Fruit fly (Drosophila melanogaster) whole organism, wandering third instar larva: ENCODE data around the gene ppk10.
A peak's percentile ranks its signal among the peaks of the same experiment; 100 is the strongest.

Source experiments
- Abd-B ChIP-seq: fragments of >200 bp; optimal IDR thresholded peaks from 2 replicates; lab custom pipeline; 2017; ENCODE audit warnings: missing biosample characterization, missing genetic modification characterization
- CG32264 ChIP-seq: fragments of 200-800 bp; sonication (Bioruptor generic); optimal IDR thresholded peaks from 2 replicates; lab custom pipeline; 2016; ENCODE audit warnings: missing biosample characterization, missing genetic modification characterization
- CG9705 ChIP-seq: fragments of 200-800 bp; sonication (Bioruptor generic); optimal IDR thresholded peaks from 2 replicates; lab custom pipeline; 2018; ENCODE audit warnings: missing biosample characterization, mild to moderate bottlenecking, missing genetic modification characterization
- CrebA ChIP-seq: fragments of 200-800 bp; sonication (Bioruptor generic); optimal IDR thresholded peaks from 2 replicates; lab custom pipeline; 2016; ENCODE audit warnings: missing biosample characterization, mild to moderate bottlenecking, missing genetic modification characterization, borderline replicate concordance
- Dfd ChIP-seq: fragments of >200 bp; optimal IDR thresholded peaks from 2 replicates; lab custom pipeline; 2017; ENCODE audit warnings: missing biosample characterization, missing genetic modification characterization
- Dif ChIP-seq: fragments of 200-275, 200-300 bp; sonication (Bioruptor generic); optimal IDR thresholded peaks from 2 replicates; lab custom pipeline; 2018; ENCODE audit warnings: missing biosample characterization, missing genetic modification characterization; ENCODE audit not compliant: partially characterized antibody
- GATAd ChIP-seq: sonication (Bioruptor generic); optimal IDR thresholded peaks from 2 replicates; lab custom pipeline; 2016; ENCODE audit warnings: missing biosample characterization, missing genetic modification characterization
- HLH106 ChIP-seq: fragments of 200-800 bp; optimal IDR thresholded peaks from 3 replicates; lab custom pipeline; 2019; ENCODE audit warnings: missing biosample characterization, mild to moderate bottlenecking, missing genetic modification characterization, moderate library complexity
- Hnf4 ChIP-seq: fragments of 200-800 bp; sonication (Bioruptor generic); optimal IDR thresholded peaks from 2 replicates; lab custom pipeline; 2016; ENCODE audit warnings: missing biosample characterization, mild to moderate bottlenecking, missing genetic modification characterization
- Hr78 ChIP-seq: fragments of >200 bp; optimal IDR thresholded peaks from 2 replicates; lab custom pipeline; 2017; ENCODE audit warnings: missing biosample characterization, missing genetic modification characterization
- Hr83 ChIP-seq: fragments of 200-300 bp; sonication (Bioruptor generic); optimal IDR thresholded peaks from 2 replicates; lab custom pipeline; 2016; ENCODE audit warnings: missing biosample characterization, mild to moderate bottlenecking, missing genetic modification characterization, moderate library complexity; ENCODE audit not compliant: poor library complexity, severe bottlenecking
- Jra ChIP-seq: sonication (Bioruptor generic); optimal IDR thresholded peaks from 2 replicates; lab custom pipeline; 2016; ENCODE audit warnings: missing biosample characterization, missing genetic modification characterization
- Mio ChIP-seq: sonication (Bioruptor generic); optimal IDR thresholded peaks from 2 replicates; lab custom pipeline; 2016; ENCODE audit warnings: missing biosample characterization, missing genetic modification characterization
- Myc ChIP-seq: fragments of >200 bp; optimal IDR thresholded peaks from 2 replicates; lab custom pipeline; 2017
- N ChIP-seq: fragments of >200 bp; optimal IDR thresholded peaks from 2 replicates; lab custom pipeline; 2018; ENCODE audit warnings: missing biosample characterization, missing external identifiers, missing genetic modification characterization
- OdsH ChIP-seq: fragments of 200-800 bp; sonication (Bioruptor generic); optimal IDR thresholded peaks from 2 replicates; lab custom pipeline; 2016; ENCODE audit warnings: missing biosample characterization, mild to moderate bottlenecking, missing genetic modification characterization
- Rel ChIP-seq, 2 experiments: fragments of 200-800 bp; sonication (Bioruptor generic) in 1 of 2; optimal IDR thresholded peaks; 2 replicates in 1 of 2; 3 replicates in 1 of 2; lab custom pipeline; 2016 to 2019; ENCODE audit warnings: mild to moderate bottlenecking in 2 of 2, missing biosample characterization in 2 of 2, missing genetic modification characterization in 2 of 2, moderate library complexity in 1 of 2
- Sp1 ChIP-seq: fragments of 200-800 bp; sonication (Bioruptor generic); optimal IDR thresholded peaks from 3 replicates; lab custom pipeline; 2019; ENCODE audit warnings: missing biosample characterization, mild to moderate bottlenecking, missing genetic modification characterization, moderate library complexity
- Vsx2 ChIP-seq: fragments of 200-300, 225-300 bp; sonication (Bioruptor generic); optimal IDR thresholded peaks from 2 replicates; lab custom pipeline; 2018; ENCODE audit warnings: missing biosample characterization, missing genetic modification characterization; ENCODE audit not compliant: partially characterized antibody
- br ChIP-seq: fragments of 200-800 bp; sonication (Bioruptor generic); optimal IDR thresholded peaks from 2 replicates; lab custom pipeline; 2016; ENCODE audit warnings: missing biosample characterization, missing genetic modification characterization
- brk ChIP-seq: fragments of 200-800 bp; sonication (Bioruptor generic); optimal IDR thresholded peaks from 2 replicates; lab custom pipeline; 2016; ENCODE audit warnings: missing biosample characterization, mild to moderate bottlenecking, missing genetic modification characterization
- dl ChIP-seq, 2 experiments: fragments of 175-275, 200-275 bp in 1 of 2; fragments of 200-275 bp in 1 of 2; sonication (Bioruptor generic); optimal IDR thresholded peaks; lab custom pipeline; 2018; ENCODE audit warnings: mild to moderate bottlenecking in 2 of 2, missing biosample characterization in 2 of 2, missing genetic modification characterization in 2 of 2, moderate library complexity in 2 of 2; ENCODE audit not compliant: partially characterized antibody in 2 of 2, insufficient read depth in 1 of 2
- dmrt93B ChIP-seq: fragments of 200-800 bp; sonication (Bioruptor generic); optimal IDR thresholded peaks from 2 replicates; lab custom pipeline; 2018; ENCODE audit warnings: missing biosample characterization, mild to moderate bottlenecking, missing genetic modification characterization
- dsf ChIP-seq: sonication (Bioruptor generic); optimal IDR thresholded peaks from 2 replicates; lab custom pipeline; 2016; ENCODE audit warnings: missing biosample characterization, missing genetic modification characterization, borderline replicate concordance
- ey ChIP-seq: fragments of 200-800 bp; sonication (Bioruptor generic); optimal IDR thresholded peaks from 2 replicates; lab custom pipeline; 2016; ENCODE audit warnings: missing biosample characterization, missing genetic modification characterization
- foxo ChIP-seq, 2 experiments: fragments of 200-800 bp; sonication (Bioruptor generic); optimal IDR thresholded peaks; 2 replicates in 1 of 2; 3 replicates in 1 of 2; lab custom pipeline; 2016 to 2017; ENCODE audit warnings: missing biosample characterization in 2 of 2, missing genetic modification characterization in 2 of 2
- fru ChIP-seq: fragments of 200-800 bp; sonication (Bioruptor generic); optimal IDR thresholded peaks from 3 replicates; lab custom pipeline; 2016; ENCODE audit warnings: missing biosample characterization, mild to moderate bottlenecking, missing genetic modification characterization
- jim ChIP-seq: fragments of 175-275, 200-325 bp; sonication (Bioruptor generic); optimal IDR thresholded peaks from 2 replicates; lab custom pipeline; 2016; ENCODE audit warnings: missing biosample characterization, mild to moderate bottlenecking, missing genetic modification characterization
- lola ChIP-seq: fragments of >200 bp; optimal IDR thresholded peaks from 2 replicates; lab custom pipeline; 2017; ENCODE audit warnings: missing biosample characterization, missing genetic modification characterization
- pan ChIP-seq: fragments of >200 bp; optimal IDR thresholded peaks from 2 replicates; lab custom pipeline; 2017
- psq ChIP-seq: fragments of 200-800 bp; sonication (Bioruptor generic); optimal IDR thresholded peaks from 3 replicates; lab custom pipeline; 2017; ENCODE audit warnings: missing biosample characterization, mild to moderate bottlenecking, missing genetic modification characterization, moderate library complexity
- rgr ChIP-seq: fragments of 200-800 bp; sonication (Bioruptor generic); optimal IDR thresholded peaks from 3 replicates; lab custom pipeline; 2016; ENCODE audit warnings: missing biosample characterization, mild to moderate bottlenecking, missing genetic modification characterization
- sage ChIP-seq: fragments of 200-800 bp; sonication (Bioruptor generic); optimal IDR thresholded peaks from 2 replicates; lab custom pipeline; 2016; ENCODE audit warnings: missing biosample characterization, mild to moderate bottlenecking, missing genetic modification characterization
- tai ChIP-seq: sonication (Bioruptor generic); optimal IDR thresholded peaks from 2 replicates; lab custom pipeline; 2016; ENCODE audit warnings: missing biosample characterization, missing genetic modification characterization
- usp ChIP-seq: fragments of >200 bp; optimal IDR thresholded peaks from 2 replicates; lab custom pipeline; 2017; ENCODE audit warnings: missing biosample characterization, missing genetic modification characterization
- woc ChIP-seq: sonication (Bioruptor generic); optimal IDR thresholded peaks from 2 replicates; lab custom pipeline; 2016; ENCODE audit warnings: missing biosample characterization, mild to moderate bottlenecking, missing genetic modification characterization

Gene ppk10

DNA sequence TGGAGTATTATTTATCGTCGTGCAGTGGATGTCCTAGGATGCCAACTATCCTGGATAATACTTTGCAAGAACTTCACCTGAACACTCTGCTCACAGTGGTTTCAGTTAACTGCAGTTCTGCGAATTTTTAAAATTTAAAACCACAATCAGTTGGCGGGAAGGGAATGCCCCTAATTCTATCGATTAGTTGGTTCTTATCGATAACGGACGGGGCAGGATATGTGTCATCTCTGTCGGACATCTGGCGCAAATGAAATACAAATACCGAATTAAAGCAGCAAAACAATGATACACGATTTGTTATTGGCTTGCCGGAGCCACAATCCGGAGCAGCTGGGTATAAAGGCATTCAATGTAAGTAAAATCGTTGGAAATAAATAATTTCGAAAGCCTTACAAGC, 30.9 kb upstream of the ppk10 start, which contains the start of gene Grip75:
Grip75 (plus strand) TSS at position 223 of the 400 bp plus-strand sequence.
- no peak for TF ChIP-seq br (GFP tag; lab: Kevin White, UChicago)

DNA sequence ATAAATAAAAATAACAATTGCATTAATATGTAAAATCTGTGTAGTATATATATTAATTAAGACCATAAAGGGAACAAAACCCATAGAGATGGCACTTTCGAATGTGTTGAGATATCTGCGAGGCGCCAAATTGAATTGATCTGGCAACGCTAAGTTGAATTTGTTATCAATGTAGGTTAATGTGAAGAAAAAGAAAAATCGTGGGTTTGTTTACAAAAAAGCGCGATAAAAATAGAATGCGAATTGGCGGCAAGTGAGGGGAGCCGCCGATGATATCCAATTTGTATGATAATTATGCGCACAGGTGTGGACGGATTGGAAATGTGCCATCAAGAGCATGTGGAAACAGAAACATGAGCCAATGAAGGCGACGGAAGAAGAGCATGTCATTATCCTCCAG, 27.7 kb upstream of the ppk10 start:
- TF ChIP-seq GATAd (peak; percentile 73), Myc (lab: Kevin White, UChicago) (no peak)

DNA sequence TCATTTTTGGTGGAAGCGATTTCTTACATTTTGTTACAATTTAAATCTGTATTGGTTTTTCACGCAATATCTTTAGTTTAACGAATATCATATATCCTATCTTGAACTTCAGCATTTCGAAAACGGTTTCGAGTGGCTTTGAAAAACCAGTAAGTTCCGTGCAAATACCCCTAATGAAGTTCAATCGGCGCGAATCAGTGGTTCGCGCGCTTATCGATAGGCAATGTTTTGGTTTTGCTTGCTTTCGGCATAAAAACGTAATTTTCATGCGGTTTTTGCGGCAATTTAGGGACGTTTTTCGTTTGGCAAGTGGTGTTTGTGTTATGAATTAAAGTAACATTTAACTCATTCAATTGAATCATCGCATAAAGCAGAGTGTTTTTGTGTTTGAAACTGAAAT, 24.7 kb upstream of the ppk10 start, which contains the start of gene RluA-2:
RluA-2 (plus strand) TSS at position 195 of the 400 bp plus-strand sequence.
- TF ChIP-seq lola (GFP tag; lab: Kevin White, UChicago) (no peak), Dfd (GFP tag; lab: Kevin White, UChicago) (no peak), CG9705 (GFP tag; lab: Kevin White, UChicago) (no peak), foxo (GFP tag; optimal IDR thresholded peaks at IDR 0.05; lab: Kevin White, UChicago) (no peak), ey (GFP tag; lab: Kevin White, UChicago) (no peak), sage (no peak), tai (GFP tag; lab: Kevin White, UChicago) (no peak), rgr (GFP tag; lab: Kevin White, UChicago) (no peak), OdsH (no peak), dl (GFP tag; optimal IDR thresholded peaks at IDR 0.05; lab: Kevin White, UChicago; ENCODE audit: insufficient read depth in 1 of 2, partially characterized antibody in 2 of 2) (no peak), br (GFP tag; lab: Kevin White, UChicago) (no peak), psq (GFP tag; lab: Kevin White, UChicago) (no peak), CrebA (no peak), GATAd (no peak), HLH106 (tag; lab: Kevin White, UChicago) (no peak), fru (GFP tag; lab: Kevin White, UChicago) (no peak), Hnf4 (GFP tag; lab: Kevin White, UChicago) (no peak), Dif (GFP tag; lab: Kevin White, UChicago) (no peak)

DNA sequence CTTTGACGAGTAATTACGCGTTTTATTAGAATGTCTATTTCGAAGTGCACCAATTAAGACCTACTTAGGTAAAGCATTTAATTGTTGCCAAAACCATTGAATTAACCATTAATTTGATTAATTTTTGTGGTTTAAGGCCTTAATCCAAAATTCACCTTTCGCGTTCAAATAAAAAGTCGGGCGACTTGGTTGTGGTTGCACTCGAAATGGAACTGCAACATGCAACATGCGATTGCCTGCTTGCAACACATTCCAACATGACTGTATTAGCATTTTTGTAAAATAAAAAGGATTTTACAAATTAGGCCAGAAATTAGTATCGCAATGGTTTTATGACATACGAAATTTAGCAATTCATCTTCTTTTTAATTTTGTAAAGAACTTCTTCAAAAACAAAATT, 22.6 kb upstream of the ppk10 start:
- TF ChIP-seq rgr (GFP tag; lab: Kevin White, UChicago) (no peak), Hr78 (GFP tag; lab: Kevin White, UChicago) (no peak), tai (GFP tag; lab: Kevin White, UChicago) (no peak), psq (GFP tag; lab: Kevin White, UChicago) (no peak), fru (GFP tag; lab: Kevin White, UChicago) (no peak), brk (GFP tag; lab: Kevin White, UChicago) (no peak), Vsx2 (GFP tag; lab: Kevin White, UChicago) (no peak), woc (no peak), CG9705 (GFP tag; lab: Kevin White, UChicago) (no peak), GATAd (no peak), Mio (GFP tag; lab: Kevin White, UChicago) (no peak), usp (GFP tag; lab: Kevin White, UChicago) (no peak), Sp1 (GFP tag; lab: Kevin White, UChicago) (no peak), Jra (GFP tag; lab: Kevin White, UChicago) (no peak), foxo (GFP tag; optimal IDR thresholded peaks at IDR 0.05; lab: Kevin White, UChicago) (no peak), dl (GFP tag; optimal IDR thresholded peaks at IDR 0.05; lab: Kevin White, UChicago; ENCODE audit: insufficient read depth in 1 of 2, partially characterized antibody in 2 of 2) (no peak), Dfd (GFP tag; lab: Kevin White, UChicago) (no peak), Hnf4 (GFP tag; lab: Kevin White, UChicago) (no peak), lola (GFP tag; lab: Kevin White, UChicago) (no peak)
- TF ChIP-seq, all 38 proteins: peak for 0

DNA sequence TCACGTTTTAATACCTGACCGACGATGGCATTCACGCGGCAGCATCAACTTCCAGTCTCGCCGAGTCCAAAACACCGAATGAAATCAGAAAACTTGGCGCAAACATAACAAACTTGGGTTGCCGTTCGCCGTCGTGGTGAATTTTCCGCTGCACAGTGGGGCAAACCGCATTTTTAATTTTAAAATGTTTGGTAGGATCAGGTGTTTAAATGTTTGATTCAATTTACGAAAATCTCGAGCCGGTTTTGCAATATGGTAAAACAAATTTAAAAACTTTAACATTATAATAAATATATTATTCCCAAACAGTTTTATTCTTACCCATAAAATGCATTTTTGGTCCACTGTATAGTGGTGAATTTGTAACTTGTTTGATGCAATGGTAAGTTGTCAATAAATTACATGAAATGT, 22.1 kb upstream of the ppk10 start, which contains the start of gene RluA-1:
RluA-1 (minus strand) TSS at position 82 of the 411 bp plus-strand sequence.
- TF ChIP-seq Sp1 (GFP tag; lab: Kevin White, UChicago) (peak; percentile 93), HLH106 (tag; lab: Kevin White, UChicago) (peak; percentile 95), fru (GFP tag; lab: Kevin White, UChicago) (no peak), CG32264 (GFP tag; lab: Kevin White, UChicago) (peak; percentile 53), Dif (GFP tag; lab: Kevin White, UChicago) (no peak), N (GFP tag; lab: Kevin White, UChicago) (no peak), Abd-B (GFP tag; lab: Kevin White, UChicago) (no peak), usp (GFP tag; lab: Kevin White, UChicago) (no peak), OdsH (peak; percentile 90), Jra (GFP tag; lab: Kevin White, UChicago) (no peak), Myc (lab: Kevin White, UChicago) (no peak), brk (GFP tag; lab: Kevin White, UChicago) (peak; percentile 84), dsf (peak; percentile 43), psq (GFP tag; lab: Kevin White, UChicago) (peak; percentile 86), rgr (GFP tag; lab: Kevin White, UChicago) (peak; percentile 94), ey (GFP tag; lab: Kevin White, UChicago) (peak; percentile 74), dl (GFP tag; optimal IDR thresholded peaks at IDR 0.05; lab: Kevin White, UChicago; ENCODE audit: insufficient read depth in 1 of 2, partially characterized antibody in 2 of 2) (no peak), dmrt93B (peak; percentile 83), Hr83 (GFP tag; lab: Kevin White, UChicago) (peak; percentile 35), CrebA (no peak), lola (GFP tag; lab: Kevin White, UChicago) (no peak), Mio (GFP tag; lab: Kevin White, UChicago) (peak; percentile 26), woc (peak; percentile 47), GATAd (no peak), Rel (GFP tag; optimal IDR thresholded peaks at IDR 0.05; lab: Kevin White, UChicago) (peak; percentile 49), Rel (tag; optimal IDR thresholded peaks at IDR 0.05; lab: Kevin White, UChicago) (peak; percentile 86), pan (lab: Kevin White, UChicago) (no peak), tai (GFP tag; lab: Kevin White, UChicago) (peak; percentile 32), jim (GFP tag; lab: Kevin White, UChicago) (no peak), foxo (GFP tag; optimal IDR thresholded peaks at IDR 0.05; lab: Kevin White, UChicago) (peak in 1 of 2 experiments; percentile 93)
